Worm (Caenorhabditis elegans) whole organism, L4 larva: ENCODE results near the gene hbl-1.

Experiments used
- daf-12 ChIP-seq: fragments of 150-350 bp; optimal IDR thresholded peaks from 2 replicates; lab custom pipeline; 2014; ENCODE audit warnings: missing biosample characterization, missing genetic modification reagents, missing genetic modification characterization
- daf-16 ChIP-seq, 3 experiments: sonication (generic microtip); optimal IDR thresholded peaks; 2 replicates each; lab custom pipeline; 2016 to 2017; ENCODE audit warnings: missing genetic modification characterization in 3 of 3, missing genetic modification reagents in 3 of 3, mild to moderate bottlenecking in 2 of 3, missing compliant biosample characterization in 2 of 3, missing biosample characterization in 1 of 3, moderate library complexity in 1 of 3
- dve-1 ChIP-seq: sonication (generic microtip); optimal IDR thresholded peaks from 2 replicates; lab custom pipeline; 2017; ENCODE audit warnings: antibody characterized with exemption, mild to moderate bottlenecking, missing genetic modification characterization, missing compliant biosample characterization; ENCODE audit not compliant: insufficient read depth
- fkh-10 ChIP-seq: fragments of 150-350 bp; optimal IDR thresholded peaks from 2 replicates; lab custom pipeline; 2014; ENCODE audit warnings: missing biosample characterization, missing genetic modification reagents, missing genetic modification characterization
- gei-8 ChIP-seq: fragments of 200-800 bp; sonication (Bioruptor generic); optimal IDR thresholded peaks from 2 replicates; lab custom pipeline; 2018; ENCODE audit warnings: mild to moderate bottlenecking, missing genetic modification characterization, missing compliant biosample characterization
- nhr-28 ChIP-seq: fragments of 150-350 bp; optimal IDR thresholded peaks from 2 replicates; lab custom pipeline; 2014; ENCODE audit warnings: missing biosample characterization, missing genetic modification characterization
- nhr-76 ChIP-seq: fragments of 150-350 bp; optimal IDR thresholded peaks from 2 replicates; lab custom pipeline; 2014; ENCODE audit warnings: missing biosample characterization, missing genetic modification characterization
- pqm-1 ChIP-seq: sonication (generic microtip); optimal IDR thresholded peaks from 2 replicates; lab custom pipeline; 2017; ENCODE audit warnings: missing biosample characterization, missing genetic modification characterization

DNA sequence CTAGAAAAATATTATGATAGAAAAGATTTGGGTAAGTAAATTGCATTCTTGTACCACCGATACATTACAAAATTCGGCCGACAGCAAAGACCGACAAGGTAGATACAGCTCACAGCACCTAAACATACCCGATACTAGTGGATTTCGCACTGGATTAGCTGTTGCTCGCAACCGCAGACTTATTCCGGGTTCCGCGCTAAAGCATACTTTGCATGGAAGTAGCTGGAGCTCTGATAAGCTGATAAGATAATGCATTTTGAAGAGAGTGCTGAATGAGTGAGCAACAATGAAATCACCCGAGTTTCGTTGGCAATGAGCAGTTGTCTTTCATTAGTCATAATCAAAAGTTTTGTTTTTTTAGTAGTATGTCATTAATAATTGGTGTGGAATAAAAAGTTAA is 28.5 kb downstream of the hbl-1 start:
- TF ChIP-seq daf-12 (no peak), gei-8 (GFP tag; lab: Kevin White, UChicago) (no peak), nhr-28 (tag; lab: Kevin White, UChicago) (no peak), nhr-76 (tag; lab: Kevin White, UChicago) (no peak), dve-1 (tag; lab: Kevin White, UChicago) (no peak), daf-16 (GFP tag; optimal IDR thresholded peaks at IDR 0.05; lab: Kevin White, UChicago) (no peak), daf-16 (tag; optimal IDR thresholded peaks at IDR 0.05; lab: Kevin White, UChicago) (no peak), pqm-1 (tag; lab: Kevin White, UChicago) (no peak), fkh-10 (GFP tag; lab: Kevin White, UChicago) (no peak)
